Worm (Caenorhabditis elegans) whole organism, dauer: Measurements from ENCODE around the gene C53B7.3.
"Not testable (repeated sequence)": the region's sequence is repeated elsewhere in the genome, so short reads cannot be mapped to it uniquely, and the experiment has no call there.

Experiments used
- unc-62 ChIP-seq: sonication (generic microtip); optimal IDR thresholded peaks from 2 replicates; lab custom pipeline; 2017; ENCODE audit warnings: missing biosample characterization, missing genetic modification reagents, missing genetic modification characterization

Gene C53B7.3

ce11 chrX:6875273-6875672 is 30.7 kb downstream of the C53B7.3 start:
- no peak for TF ChIP-seq unc-62 (GFP tag; lab: Kevin White, UChicago)

DNA sequence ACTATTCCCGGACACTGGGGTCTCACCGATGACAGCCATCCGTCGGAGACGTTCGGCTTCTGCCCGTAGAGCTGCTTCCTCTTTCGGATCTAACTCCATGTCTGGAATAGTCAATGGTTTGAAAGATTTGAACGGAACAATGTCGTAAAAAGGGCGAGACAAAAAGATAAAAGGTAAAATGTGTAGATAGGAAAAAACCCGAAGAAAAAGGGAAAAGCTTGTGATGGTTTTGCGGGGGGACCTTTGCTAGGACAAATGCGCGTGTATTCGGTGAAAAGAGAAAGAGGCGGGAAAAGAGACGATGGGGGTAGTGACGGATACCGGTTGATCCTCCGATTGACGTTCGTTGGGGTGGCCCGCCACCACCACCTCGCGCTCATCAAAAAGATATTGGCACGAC is 32.9 kb downstream of the C53B7.3 start, which contains the start of gene col-173:
Gene col-173 (minus strand): TSS at position 101 of the 400 bp plus-strand sequence.
- no peak for TF ChIP-seq unc-62 (GFP tag; lab: Kevin White, UChicago)

DNA sequence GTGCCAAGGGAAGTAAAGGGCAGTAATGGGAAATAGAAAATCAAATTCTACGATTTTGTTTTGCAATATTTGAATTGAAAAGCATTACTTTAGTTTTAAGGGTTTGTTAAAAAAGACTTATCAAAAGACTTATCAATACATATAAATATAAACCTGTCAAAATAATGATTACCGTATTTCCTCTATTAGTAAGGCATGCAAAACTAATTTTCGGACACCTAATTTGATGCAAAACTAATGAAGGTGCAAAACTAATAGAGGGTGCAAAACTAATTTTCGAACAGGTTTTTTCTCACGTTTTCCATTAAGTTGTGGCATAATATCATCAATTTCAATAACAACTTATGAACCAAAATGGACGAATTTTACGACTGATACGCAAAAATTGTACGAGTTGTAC is 37.2 kb downstream of the C53B7.3 start, which contains the start of gene F41C6.6:
Gene F41C6.6 (minus strand): TSS at position 101 of the 400 bp plus-strand sequence.
- not testable (repeated sequence) for TF ChIP-seq unc-62 (GFP tag; lab: Kevin White, UChicago)

- TF ChIP-seq unc-62 (GFP tag; lab: Kevin White, UChicago) = no peak
These were observed 39.9 kb downstream of the C53B7.3 start for ce11 chrX:6884439-6884838.

ce11 chrX:6885227-6885853 is 40.8 kb downstream of the C53B7.3 start, which contains the start of gene F41C6.7:
Gene F41C6.7, minus strand, starts transcription at chrX:6885277.
- TF ChIP-seq unc-62 (GFP tag; lab: Kevin White, UChicago) = no peak

ce11 chrX:6888208-6888607 is 43.7 kb downstream of the C53B7.3 start:
- no peak for TF ChIP-seq unc-62 (GFP tag; lab: Kevin White, UChicago)

DNA sequence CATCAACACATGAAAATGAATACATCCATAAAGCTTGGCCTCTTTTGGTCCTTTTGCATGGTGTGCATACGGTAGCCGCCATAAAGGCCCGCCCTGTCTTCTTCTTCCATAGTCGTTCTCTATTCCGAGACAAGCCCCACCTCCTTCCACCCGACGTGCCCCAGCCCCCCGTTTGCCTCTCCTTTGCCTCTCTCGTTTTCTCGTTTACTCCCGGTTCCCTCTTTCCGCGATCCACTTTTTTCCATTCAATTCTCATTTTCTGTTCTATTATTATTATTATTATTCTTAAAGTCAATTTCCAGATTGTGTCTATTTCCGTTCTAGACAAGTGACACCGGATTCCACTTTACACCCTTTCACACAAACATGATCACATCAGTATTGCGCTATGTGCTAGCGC is 44.8 kb downstream of the C53B7.3 start, which contains the start of gene unc-6:
Gene unc-6 (plus strand): TSS at position 301 of the 400 bp plus-strand sequence.
- no peak for TF ChIP-seq unc-62 (GFP tag; lab: Kevin White, UChicago)

DNA sequence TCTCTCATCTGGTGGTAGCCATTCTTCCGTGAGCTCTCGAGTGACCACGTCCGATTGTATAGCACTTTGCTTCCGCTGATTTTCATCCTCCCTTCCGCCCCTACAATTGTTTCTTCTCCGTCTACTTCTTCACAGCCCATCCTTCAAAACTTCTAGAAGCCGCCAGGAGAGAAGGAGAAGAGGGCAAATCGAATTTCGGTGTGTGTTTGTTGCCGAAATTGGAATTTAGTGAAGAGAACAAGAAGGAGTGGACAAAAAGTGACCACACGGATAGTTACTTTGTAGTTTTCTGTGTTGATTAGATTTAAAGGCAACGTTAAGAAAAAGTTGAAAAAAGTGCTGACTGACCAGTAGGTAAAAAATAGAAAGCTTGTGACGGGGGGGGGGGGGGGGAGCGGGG is 48.5 kb downstream of the C53B7.3 start:
- TF ChIP-seq unc-62 (GFP tag; lab: Kevin White, UChicago) = no peak

DNA sequence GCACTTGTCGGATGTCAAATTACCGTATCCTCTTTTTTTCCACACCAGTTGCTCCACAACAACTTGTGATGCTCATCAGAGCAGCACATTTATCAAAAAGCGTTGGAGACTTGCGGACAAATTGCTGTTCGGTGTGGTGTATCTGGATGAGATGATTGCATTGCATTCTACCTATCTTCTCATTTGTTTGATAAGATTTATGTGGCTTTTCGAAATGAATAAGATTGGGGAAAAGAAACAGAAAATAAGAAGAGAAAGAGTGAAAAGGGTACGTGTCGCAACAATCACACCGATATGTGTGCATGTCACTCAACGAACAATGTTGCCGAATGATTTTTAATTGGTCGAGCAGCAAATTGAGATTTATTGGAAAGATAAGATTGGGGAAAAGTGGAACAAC is 49.5 kb downstream of the C53B7.3 start:
- TF ChIP-seq unc-62 (GFP tag; lab: Kevin White, UChicago) = no peak
